Worm (Caenorhabditis elegans) whole organism, young adult: Measurements from ENCODE around the gene egl-44.

Experiments
- F57A8.1 ChIP-seq: fragments of 200-800 bp; sonication (Bioruptor generic); optimal IDR thresholded peaks from 2 replicates; lab custom pipeline; 2018; ENCODE audit warnings: mild to moderate bottlenecking, missing genetic modification characterization, moderate library complexity, missing compliant biosample characterization
- T07F8.4 ChIP-seq: sonication (generic microtip); optimal IDR thresholded peaks from 2 replicates; lab custom pipeline; 2016; ENCODE audit warnings: mild to moderate bottlenecking, missing genetic modification characterization, moderate library complexity, missing compliant biosample characterization
- aptf-3 ChIP-seq: fragments of 200-800 bp; sonication (Bioruptor generic); IDR thresholded peaks from 2 replicates; pipeline ENCODE4 v1.3.6; 2022; ENCODE audit warnings: missing genetic modification characterization, missing compliant biosample characterization
- attf-6 ChIP-seq: fragments of 200-800 bp; sonication (Bioruptor generic); IDR thresholded peaks from 2 replicates; pipeline ENCODE4 v1.3.6; 2022; ENCODE audit warnings: missing genetic modification reagents, missing genetic modification characterization, missing compliant biosample characterization
- hmg-1.2 ChIP-seq: fragments of 200-800 bp; sonication (Bioruptor generic); IDR thresholded peaks from 2 replicates; pipeline ENCODE4 v1.3.6; 2022; ENCODE audit warnings: missing genetic modification reagents, missing genetic modification characterization, missing compliant biosample characterization
- lag-1 ChIP-seq: fragments of 200-800 bp; sonication (Bioruptor generic); IDR thresholded peaks from 2 replicates; pipeline ENCODE4 v1.3.6; 2022; ENCODE audit warnings: missing genetic modification reagents, missing genetic modification characterization, missing compliant biosample characterization
- rcor-1 ChIP-seq: fragments of 200-800 bp; sonication (Bioruptor generic); IDR thresholded peaks from 2 replicates; pipeline ENCODE4 v1.3.6; 2022; ENCODE audit warnings: missing genetic modification reagents, missing genetic modification characterization, missing compliant biosample characterization
- snpc-4 ChIP-seq, 5 experiments: fragments of 150-350 bp in 1 of 5; sonication (generic microtip) in 4 of 5; optimal IDR thresholded peaks; 2 replicates each; lab custom pipeline; 2014 to 2018; ENCODE audit warnings: missing genetic modification characterization in 5 of 5, missing biosample characterization in 3 of 5, antibody characterized with exemption in 2 of 5, mild to moderate bottlenecking in 2 of 5, missing compliant biosample characterization in 2 of 5, missing genotype in 2 of 5, moderate library complexity in 2 of 5, missing genetic modification reagents in 1 of 5

- TF ChIP-seq F57A8.1 (no peak), aptf-3 (GFP tag; lab: Robert Waterston, UW) (no peak), hmg-1.2 (no peak), attf-6 (GFP tag; lab: Robert Waterston, UW) (no peak), T07F8.4 (tag; lab: Kevin White, UChicago) (no peak), lag-1 (no peak), rcor-1 (GFP tag; lab: Robert Waterston, UW) (no peak), snpc-4 (GFP tag; optimal IDR thresholded peaks at IDR 0.05; lab: Kevin White, UChicago) (no peak), snpc-4 (tag; optimal IDR thresholded peaks at IDR 0.05; lab: Kevin White, UChicago) (no peak)
These were observed 2.5 kb downstream of the egl-44 start for ce11 chrII:5931109-5931508.
